Fruit fly (Drosophila melanogaster) whole organism, wandering third instar larva: ENCODE results near the gene mtm.

Experiments used
- Abd-B ChIP-seq: fragments of >200 bp; optimal IDR thresholded peaks from 2 replicates; lab custom pipeline; 2017; ENCODE audit warnings: missing biosample characterization, missing genetic modification characterization
- CG32264 ChIP-seq: fragments of 200-800 bp; sonication (Bioruptor generic); optimal IDR thresholded peaks from 2 replicates; lab custom pipeline; 2016; ENCODE audit warnings: missing biosample characterization, missing genetic modification characterization
- CG9705 ChIP-seq: fragments of 200-800 bp; sonication (Bioruptor generic); optimal IDR thresholded peaks from 2 replicates; lab custom pipeline; 2018; ENCODE audit warnings: missing biosample characterization, mild to moderate bottlenecking, missing genetic modification characterization
- CrebA ChIP-seq: fragments of 200-800 bp; sonication (Bioruptor generic); optimal IDR thresholded peaks from 2 replicates; lab custom pipeline; 2016; ENCODE audit warnings: missing biosample characterization, mild to moderate bottlenecking, missing genetic modification characterization, borderline replicate concordance
- Dfd ChIP-seq: fragments of >200 bp; optimal IDR thresholded peaks from 2 replicates; lab custom pipeline; 2017; ENCODE audit warnings: missing biosample characterization, missing genetic modification characterization
- Dif ChIP-seq: fragments of 200-275, 200-300 bp; sonication (Bioruptor generic); optimal IDR thresholded peaks from 2 replicates; lab custom pipeline; 2018; ENCODE audit warnings: missing biosample characterization, missing genetic modification characterization; ENCODE audit not compliant: partially characterized antibody
- GATAd ChIP-seq: sonication (Bioruptor generic); optimal IDR thresholded peaks from 2 replicates; lab custom pipeline; 2016; ENCODE audit warnings: missing biosample characterization, missing genetic modification characterization
- HLH106 ChIP-seq: fragments of 200-800 bp; optimal IDR thresholded peaks from 3 replicates; lab custom pipeline; 2019; ENCODE audit warnings: missing biosample characterization, mild to moderate bottlenecking, missing genetic modification characterization, moderate library complexity
- Hnf4 ChIP-seq: fragments of 200-800 bp; sonication (Bioruptor generic); optimal IDR thresholded peaks from 2 replicates; lab custom pipeline; 2016; ENCODE audit warnings: missing biosample characterization, mild to moderate bottlenecking, missing genetic modification characterization
- Hr78 ChIP-seq: fragments of >200 bp; optimal IDR thresholded peaks from 2 replicates; lab custom pipeline; 2017; ENCODE audit warnings: missing biosample characterization, missing genetic modification characterization
- Hr83 ChIP-seq: fragments of 200-300 bp; sonication (Bioruptor generic); optimal IDR thresholded peaks from 2 replicates; lab custom pipeline; 2016; ENCODE audit warnings: missing biosample characterization, mild to moderate bottlenecking, missing genetic modification characterization, moderate library complexity; ENCODE audit not compliant: poor library complexity, severe bottlenecking
- Jra ChIP-seq: sonication (Bioruptor generic); optimal IDR thresholded peaks from 2 replicates; lab custom pipeline; 2016; ENCODE audit warnings: missing biosample characterization, missing genetic modification characterization
- Mio ChIP-seq: sonication (Bioruptor generic); optimal IDR thresholded peaks from 2 replicates; lab custom pipeline; 2016; ENCODE audit warnings: missing biosample characterization, missing genetic modification characterization
- Myc ChIP-seq: fragments of >200 bp; optimal IDR thresholded peaks from 2 replicates; lab custom pipeline; 2017
- N ChIP-seq: fragments of >200 bp; optimal IDR thresholded peaks from 2 replicates; lab custom pipeline; 2018; ENCODE audit warnings: missing biosample characterization, missing external identifiers, missing genetic modification characterization
- OdsH ChIP-seq: fragments of 200-800 bp; sonication (Bioruptor generic); optimal IDR thresholded peaks from 2 replicates; lab custom pipeline; 2016; ENCODE audit warnings: missing biosample characterization, mild to moderate bottlenecking, missing genetic modification characterization
- Rel ChIP-seq, 2 experiments: fragments of 200-800 bp; sonication (Bioruptor generic) in 1 of 2; optimal IDR thresholded peaks; 2 replicates in 1 of 2; 3 replicates in 1 of 2; lab custom pipeline; 2016 to 2019; ENCODE audit warnings: mild to moderate bottlenecking in 2 of 2, missing biosample characterization in 2 of 2, missing genetic modification characterization in 2 of 2, moderate library complexity in 1 of 2
- Sp1 ChIP-seq: fragments of 200-800 bp; sonication (Bioruptor generic); optimal IDR thresholded peaks from 3 replicates; lab custom pipeline; 2019; ENCODE audit warnings: missing biosample characterization, mild to moderate bottlenecking, missing genetic modification characterization, moderate library complexity
- Vsx2 ChIP-seq: fragments of 200-300, 225-300 bp; sonication (Bioruptor generic); optimal IDR thresholded peaks from 2 replicates; lab custom pipeline; 2018; ENCODE audit warnings: missing biosample characterization, missing genetic modification characterization; ENCODE audit not compliant: partially characterized antibody
- br ChIP-seq: fragments of 200-800 bp; sonication (Bioruptor generic); optimal IDR thresholded peaks from 2 replicates; lab custom pipeline; 2016; ENCODE audit warnings: missing biosample characterization, missing genetic modification characterization
- brk ChIP-seq: fragments of 200-800 bp; sonication (Bioruptor generic); optimal IDR thresholded peaks from 2 replicates; lab custom pipeline; 2016; ENCODE audit warnings: missing biosample characterization, mild to moderate bottlenecking, missing genetic modification characterization
- dl ChIP-seq, 2 experiments: fragments of 175-275, 200-275 bp in 1 of 2; fragments of 200-275 bp in 1 of 2; sonication (Bioruptor generic); optimal IDR thresholded peaks; lab custom pipeline; 2018; ENCODE audit warnings: mild to moderate bottlenecking in 2 of 2, missing biosample characterization in 2 of 2, missing genetic modification characterization in 2 of 2, moderate library complexity in 2 of 2; ENCODE audit not compliant: partially characterized antibody in 2 of 2, insufficient read depth in 1 of 2
- dmrt93B ChIP-seq: fragments of 200-800 bp; sonication (Bioruptor generic); optimal IDR thresholded peaks from 2 replicates; lab custom pipeline; 2018; ENCODE audit warnings: missing biosample characterization, mild to moderate bottlenecking, missing genetic modification characterization
- dsf ChIP-seq: sonication (Bioruptor generic); optimal IDR thresholded peaks from 2 replicates; lab custom pipeline; 2016; ENCODE audit warnings: missing biosample characterization, missing genetic modification characterization, borderline replicate concordance
- ey ChIP-seq: fragments of 200-800 bp; sonication (Bioruptor generic); optimal IDR thresholded peaks from 2 replicates; lab custom pipeline; 2016; ENCODE audit warnings: missing biosample characterization, missing genetic modification characterization
- foxo ChIP-seq, 2 experiments: fragments of 200-800 bp; sonication (Bioruptor generic); optimal IDR thresholded peaks; 2 replicates in 1 of 2; 3 replicates in 1 of 2; lab custom pipeline; 2016 to 2017; ENCODE audit warnings: missing biosample characterization in 2 of 2, missing genetic modification characterization in 2 of 2
- fru ChIP-seq: fragments of 200-800 bp; sonication (Bioruptor generic); optimal IDR thresholded peaks from 3 replicates; lab custom pipeline; 2016; ENCODE audit warnings: missing biosample characterization, mild to moderate bottlenecking, missing genetic modification characterization
- h ChIP-seq: fragments of 200-800 bp; sonication (Bioruptor generic); optimal IDR thresholded peaks from 3 replicates; lab custom pipeline; 2016; ENCODE audit warnings: missing biosample characterization, mild to moderate bottlenecking, missing genetic modification characterization
- jim ChIP-seq: fragments of 175-275, 200-325 bp; sonication (Bioruptor generic); optimal IDR thresholded peaks from 2 replicates; lab custom pipeline; 2016; ENCODE audit warnings: missing biosample characterization, mild to moderate bottlenecking, missing genetic modification characterization
- lola ChIP-seq: fragments of >200 bp; optimal IDR thresholded peaks from 2 replicates; lab custom pipeline; 2017; ENCODE audit warnings: missing biosample characterization, missing genetic modification characterization
- pan ChIP-seq: fragments of >200 bp; optimal IDR thresholded peaks from 2 replicates; lab custom pipeline; 2017
- psq ChIP-seq: fragments of 200-800 bp; sonication (Bioruptor generic); optimal IDR thresholded peaks from 3 replicates; lab custom pipeline; 2017; ENCODE audit warnings: missing biosample characterization, mild to moderate bottlenecking, missing genetic modification characterization, moderate library complexity
- rgr ChIP-seq: fragments of 200-800 bp; sonication (Bioruptor generic); optimal IDR thresholded peaks from 3 replicates; lab custom pipeline; 2016; ENCODE audit warnings: missing biosample characterization, mild to moderate bottlenecking, missing genetic modification characterization
- sage ChIP-seq: fragments of 200-800 bp; sonication (Bioruptor generic); optimal IDR thresholded peaks from 2 replicates; lab custom pipeline; 2016; ENCODE audit warnings: missing biosample characterization, mild to moderate bottlenecking, missing genetic modification characterization
- sv ChIP-seq: fragments of 200-800 bp; sonication (Bioruptor generic); optimal IDR thresholded peaks from 3 replicates; lab custom pipeline; 2016; ENCODE audit warnings: missing biosample characterization, missing genetic modification characterization
- tai ChIP-seq: sonication (Bioruptor generic); optimal IDR thresholded peaks from 2 replicates; lab custom pipeline; 2016; ENCODE audit warnings: missing biosample characterization, missing genetic modification characterization
- usp ChIP-seq: fragments of >200 bp; optimal IDR thresholded peaks from 2 replicates; lab custom pipeline; 2017; ENCODE audit warnings: missing biosample characterization, missing genetic modification characterization
- woc ChIP-seq: sonication (Bioruptor generic); optimal IDR thresholded peaks from 2 replicates; lab custom pipeline; 2016; ENCODE audit warnings: missing biosample characterization, mild to moderate bottlenecking, missing genetic modification characterization

Gene mtm

dm6 chr2L:6022793-6023192, 14.0 kb downstream of the mtm start:
- TF ChIP-seq rgr: peak; percentile 57
- TF ChIP-seq Hnf4 (GFP tag; lab: Kevin White, UChicago): no peak
- no peak for TF ChIP-seq Mio (GFP tag; lab: Kevin White, UChicago)
- TF ChIP-seq CG32264 (GFP tag; lab: Kevin White, UChicago): no peak
- TF ChIP-seq Myc (lab: Kevin White, UChicago): no peak
- no peak for TF ChIP-seq jim (GFP tag; lab: Kevin White, UChicago)
- peak; percentile 73 for TF ChIP-seq dmrt93B (GFP tag; lab: Kevin White, UChicago)
- TF ChIP-seq pan (lab: Kevin White, UChicago): no peak
- TF ChIP-seq Sp1 (GFP tag; lab: Kevin White, UChicago): peak; percentile 55
- TF ChIP-seq woc: no peak
- TF ChIP-seq OdsH (GFP tag; lab: Kevin White, UChicago): peak; percentile 25
- TF ChIP-seq N (GFP tag; lab: Kevin White, UChicago): no peak
- no peak for TF ChIP-seq Jra (GFP tag; lab: Kevin White, UChicago)
- TF ChIP-seq sv: no peak
- TF ChIP-seq foxo (GFP tag; optimal IDR thresholded peaks at IDR 0.05; lab: Kevin White, UChicago): peak in 1 of 2 experiments; percentile 83
- peak; percentile 81 for TF ChIP-seq HLH106 (tag; lab: Kevin White, UChicago)
- no peak for TF ChIP-seq Dfd
- TF ChIP-seq fru: peak; percentile 72
- TF ChIP-seq Hr78 (GFP tag; lab: Kevin White, UChicago): no peak
- no peak for TF ChIP-seq Abd-B (GFP tag; lab: Kevin White, UChicago)
- TF ChIP-seq GATAd: no peak
- TF ChIP-seq CG9705: peak; percentile 63
- TF ChIP-seq usp (GFP tag; lab: Kevin White, UChicago): no peak
- TF ChIP-seq tai (GFP tag; lab: Kevin White, UChicago): no peak
- TF ChIP-seq ey: peak; percentile 10
- TF ChIP-seq lola (GFP tag; lab: Kevin White, UChicago): no peak
- TF ChIP-seq dl (GFP tag; optimal IDR thresholded peaks at IDR 0.05; lab: Kevin White, UChicago; ENCODE audit: insufficient read depth in 1 of 2, partially characterized antibody in 2 of 2): no peak
- TF ChIP-seq Dif (GFP tag; lab: Kevin White, UChicago): no peak
- no peak for TF ChIP-seq Vsx2
- peak; percentile 74 for TF ChIP-seq h (GFP tag; lab: Kevin White, UChicago)
- TF ChIP-seq dsf (GFP tag; lab: Kevin White, UChicago): no peak
- no peak for TF ChIP-seq Hr83 (GFP tag; lab: Kevin White, UChicago)
- peak; percentile 58 for TF ChIP-seq psq
- no peak for TF ChIP-seq Rel (GFP tag; optimal IDR thresholded peaks at IDR 0.05; lab: Kevin White, UChicago)
- TF ChIP-seq Rel (tag; optimal IDR thresholded peaks at IDR 0.05; lab: Kevin White, UChicago): no peak
- no peak for TF ChIP-seq br (GFP tag; lab: Kevin White, UChicago)
- TF ChIP-seq CrebA (GFP tag; lab: Kevin White, UChicago): no peak
- no peak for TF ChIP-seq brk (GFP tag; lab: Kevin White, UChicago)
- TF ChIP-seq sage (GFP tag; lab: Kevin White, UChicago): peak; percentile 15
- TF ChIP-seq, all 38 proteins: peak for 12

DNA sequence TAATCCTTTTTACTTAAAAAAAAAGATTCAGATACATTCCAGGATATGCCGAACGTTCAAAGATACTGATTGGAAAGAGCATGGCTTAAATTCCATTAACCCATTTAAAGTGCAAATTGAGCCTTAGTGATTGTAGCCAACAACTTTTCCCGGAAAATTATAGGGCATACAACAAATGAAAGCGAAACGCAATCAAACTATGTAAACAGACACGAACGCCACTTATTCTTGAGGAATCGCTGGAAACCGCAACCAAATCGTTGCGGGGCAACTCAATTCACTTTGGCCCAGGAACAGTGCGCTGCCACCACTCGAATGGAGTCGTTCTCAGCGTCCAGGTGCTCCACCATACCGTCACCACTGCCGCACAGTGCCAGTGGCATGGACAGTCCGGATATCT, 16.3 kb downstream of the mtm start, which contains the start of gene CG13996:
Gene CG13996 (plus strand): TSS at position 301 of the 400 bp plus-strand sequence.
- TF ChIP-seq lola (GFP tag; lab: Kevin White, UChicago) (no peak), CG9705 (no peak), Vsx2 (no peak)
